Worm (Caenorhabditis elegans) whole organism, young adult: Measurements from ENCODE around the gene nhr-48.
A peak's percentile ranks its signal among the peaks of the same experiment; 100 is the strongest.

Source experiments
- B0019.2 ChIP-seq: fragments of 200-800 bp; sonication (Bioruptor generic); conservative IDR thresholded peaks from 2 replicates; pipeline ENCODE4 v1.3.6; 2022; ENCODE audit warnings: missing genetic modification reagents, missing genetic modification characterization, missing compliant biosample characterization
- B0035.1 ChIP-seq: sonication (generic microtip); optimal IDR thresholded peaks from 2 replicates; lab custom pipeline; 2016; ENCODE audit warnings: missing genetic modification characterization, mild to moderate bottlenecking, missing compliant biosample characterization, missing genotype, missing genetic modification reagents
- B0261.1 ChIP-seq: sonication (generic microtip); optimal IDR thresholded peaks from 2 replicates; lab custom pipeline; 2016; ENCODE audit warnings: mild to moderate bottlenecking, missing genetic modification characterization, moderate library complexity, missing compliant biosample characterization
- C06A6.2 ChIP-seq: fragments of 200-800 bp; sonication (Bioruptor generic); conservative IDR thresholded peaks from 2 replicates; pipeline ENCODE4 v1.3.6; 2022; ENCODE audit warnings: missing genetic modification characterization, missing compliant biosample characterization
- C17E4.6 ChIP-seq: fragments of 200-800 bp; sonication (Bioruptor generic); IDR thresholded peaks from 2 replicates; pipeline ENCODE4 v1.3.6; 2022; ENCODE audit warnings: missing genetic modification reagents, missing genetic modification characterization, missing compliant biosample characterization
- D2030.7 ChIP-seq: fragments of 200-800 bp; sonication (Bioruptor generic); IDR thresholded peaks from 2 replicates; pipeline ENCODE4 v1.3.6; 2022; ENCODE audit warnings: missing genetic modification reagents, missing genetic modification characterization, missing compliant biosample characterization
- F22D6.2 ChIP-seq: sonication (generic microtip); optimal IDR thresholded peaks from 2 replicates; lab custom pipeline; 2016; ENCODE audit warnings: mild to moderate bottlenecking, missing genetic modification characterization, missing compliant biosample characterization
- F39B2.1 ChIP-seq: fragments of 200-800 bp; sonication (Bioruptor generic); IDR thresholded peaks from 2 replicates; pipeline ENCODE4 v1.3.6; 2022; ENCODE audit warnings: missing genetic modification reagents, missing genetic modification characterization, missing compliant biosample characterization
- F49E8.2 ChIP-seq: sonication (generic microtip); optimal IDR thresholded peaks from 3 replicates; lab custom pipeline; 2017; ENCODE audit warnings: missing genetic modification characterization, mild to moderate bottlenecking, missing compliant biosample characterization, antibody characterized with exemption, moderate library complexity; ENCODE audit not compliant: insufficient read depth
- F57A8.1 ChIP-seq: fragments of 200-800 bp; sonication (Bioruptor generic); optimal IDR thresholded peaks from 2 replicates; lab custom pipeline; 2018; ENCODE audit warnings: mild to moderate bottlenecking, missing genetic modification characterization, moderate library complexity, missing compliant biosample characterization
- K11D2.4 ChIP-seq: fragments of 200-800 bp; sonication (Bioruptor generic); IDR thresholded peaks from 2 replicates; pipeline ENCODE4 v1.3.6; 2022; ENCODE audit warnings: missing genetic modification reagents, missing genetic modification characterization, missing compliant biosample characterization
- K12H6.12 ChIP-seq: fragments of 200-800 bp; sonication (Bioruptor generic); optimal IDR thresholded peaks from 2 replicates; lab custom pipeline; 2018; ENCODE audit warnings: mild to moderate bottlenecking, missing genetic modification characterization, missing compliant biosample characterization
- Y53F4B.3 ChIP-seq: fragments of 200-800 bp; sonication (Bioruptor generic); IDR thresholded peaks from 2 replicates; pipeline ENCODE4 v1.3.6; 2022; ENCODE audit warnings: missing genetic modification reagents, missing genetic modification characterization, missing compliant biosample characterization
- Y67H2A.10 ChIP-seq: fragments of 200-800 bp; sonication (Bioruptor generic); conservative IDR thresholded peaks from 2 replicates; pipeline ENCODE4 v1.3.6; 2022; ENCODE audit warnings: missing genetic modification reagents, missing genetic modification characterization, missing compliant biosample characterization
- Y95B8A.8 ChIP-seq: fragments of 200-800 bp; sonication (Bioruptor generic); IDR thresholded peaks from 2 replicates; pipeline ENCODE4 v1.3.6; 2022; ENCODE audit warnings: missing genetic modification reagents, missing genetic modification characterization, missing compliant biosample characterization
- ZK185.1 ChIP-seq: sonication (generic microtip); optimal IDR thresholded peaks from 2 replicates; lab custom pipeline; 2016; ENCODE audit warnings: mild to moderate bottlenecking, missing genetic modification characterization, missing compliant biosample characterization; ENCODE audit not compliant: poor library complexity, severe bottlenecking
- akir-1 ChIP-seq: fragments of 200-800 bp; sonication (Bioruptor generic); optimal IDR thresholded peaks from 2 replicates; lab custom pipeline; 2018; ENCODE audit warnings: mild to moderate bottlenecking, missing genetic modification characterization, moderate library complexity, missing compliant biosample characterization
- aptf-2 ChIP-seq: fragments of 200-800 bp; sonication (Bioruptor generic); conservative IDR thresholded peaks from 2 replicates; pipeline ENCODE4 v1.3.6; 2022; ENCODE audit warnings: missing genetic modification reagents, missing genetic modification characterization, missing compliant biosample characterization
- atf-7 ChIP-seq: sonication (generic microtip); optimal IDR thresholded peaks from 2 replicates; lab custom pipeline; 2017; ENCODE audit warnings: mild to moderate bottlenecking, missing genetic modification characterization, missing compliant biosample characterization
- athp-1 ChIP-seq: sonication (generic microtip); optimal IDR thresholded peaks from 2 replicates; lab custom pipeline; 2017; ENCODE audit warnings: mild to moderate bottlenecking, missing genetic modification characterization, missing compliant biosample characterization
- attf-5 ChIP-seq: fragments of 200-800 bp; sonication (Bioruptor generic); optimal IDR thresholded peaks from 2 replicates; lab custom pipeline; 2018; ENCODE audit warnings: mild to moderate bottlenecking, missing genetic modification characterization, missing compliant biosample characterization
- bed-1 ChIP-seq: fragments of 200-800 bp; sonication (Bioruptor generic); IDR thresholded peaks from 2 replicates; pipeline ENCODE4 v1.3.6; 2022; ENCODE audit warnings: missing genetic modification reagents, missing genetic modification characterization, missing compliant biosample characterization
- cebp-2 ChIP-seq: fragments of 200-800 bp; sonication (Bioruptor generic); IDR thresholded peaks from 2 replicates; pipeline ENCODE4 v1.3.6; 2022; ENCODE audit warnings: missing genetic modification characterization, missing compliant biosample characterization
- ceh-58 ChIP-seq: fragments of 200-800 bp; sonication (Bioruptor generic); IDR thresholded peaks from 2 replicates; pipeline ENCODE4 v1.3.6; 2022; ENCODE audit warnings: missing genetic modification characterization, missing compliant biosample characterization
- ceh-79 ChIP-seq: sonication (generic microtip); optimal IDR thresholded peaks from 2 replicates; lab custom pipeline; 2017; ENCODE audit warnings: mild to moderate bottlenecking, missing genetic modification characterization, missing compliant biosample characterization
- ceh-91 ChIP-seq: fragments of 200-800 bp; sonication (Bioruptor generic); IDR thresholded peaks from 2 replicates; pipeline ENCODE4 v1.3.6; 2022; ENCODE audit warnings: missing genetic modification reagents, missing genetic modification characterization, missing compliant biosample characterization
- die-1 ChIP-seq: sonication (generic microtip); optimal IDR thresholded peaks from 2 replicates; lab custom pipeline; 2016; ENCODE audit warnings: missing genotype, mild to moderate bottlenecking, missing genetic modification characterization, missing compliant biosample characterization
- dox-1 ChIP-seq: fragments of 200-800 bp; sonication (Bioruptor generic); IDR thresholded peaks from 2 replicates; pipeline ENCODE4 v1.3.6; 2022; ENCODE audit warnings: missing genetic modification reagents, missing genetic modification characterization, missing compliant biosample characterization
- dpl-1 ChIP-seq: fragments of 150-350 bp; optimal IDR thresholded peaks from 2 replicates; lab custom pipeline; 2014; ENCODE audit warnings: missing biosample characterization, missing genetic modification reagents, missing genetic modification characterization
- egrh-3 ChIP-seq: fragments of 200-800 bp; sonication (Bioruptor generic); IDR thresholded peaks from 2 replicates; pipeline ENCODE4 v1.3.6; 2022; ENCODE audit warnings: missing genetic modification reagents, missing genetic modification characterization, missing compliant biosample characterization
- ekl-4 ChIP-seq: fragments of 200-800 bp; sonication (Bioruptor generic); IDR thresholded peaks from 2 replicates; pipeline ENCODE4 v1.3.6; 2022; ENCODE audit warnings: missing genetic modification reagents, missing genetic modification characterization, missing compliant biosample characterization
- ets-4 ChIP-seq: fragments of 200-800 bp; sonication (Bioruptor generic); optimal IDR thresholded peaks from 2 replicates; lab custom pipeline; 2018; ENCODE audit warnings: mild to moderate bottlenecking, missing genetic modification characterization, missing compliant biosample characterization
- hrde-1 ChIP-seq: sonication (generic microtip); optimal IDR thresholded peaks from 2 replicates; lab custom pipeline; 2016; ENCODE audit warnings: missing genetic modification characterization, mild to moderate bottlenecking, missing compliant biosample characterization, moderate library complexity, missing genotype, missing genetic modification reagents, borderline replicate concordance
- hsf-1 ChIP-seq: fragments of 200-800 bp; sonication (Bioruptor generic); IDR thresholded peaks from 2 replicates; pipeline ENCODE4 v1.3.6; 2022; ENCODE audit warnings: missing genetic modification reagents, missing genetic modification characterization, missing compliant biosample characterization
- lag-1 ChIP-seq: fragments of 200-800 bp; sonication (Bioruptor generic); IDR thresholded peaks from 2 replicates; pipeline ENCODE4 v1.3.6; 2022; ENCODE audit warnings: missing genetic modification reagents, missing genetic modification characterization, missing compliant biosample characterization
- mcd-1 ChIP-seq: fragments of 200-800 bp; sonication (Bioruptor generic); IDR thresholded peaks from 2 replicates; pipeline ENCODE4 v1.3.6; 2022; ENCODE audit warnings: missing genetic modification reagents, missing genetic modification characterization, missing compliant biosample characterization
- nfyb-1 ChIP-seq: fragments of 200-800 bp; sonication (Bioruptor generic); IDR thresholded peaks from 2 replicates; pipeline ENCODE4 v1.3.6; 2022; ENCODE audit warnings: missing genetic modification reagents, missing genetic modification characterization, missing compliant biosample characterization
- nhr-179 ChIP-seq: sonication (generic microtip); optimal IDR thresholded peaks from 2 replicates; lab custom pipeline; 2016; ENCODE audit warnings: mild to moderate bottlenecking, missing genetic modification characterization, missing compliant biosample characterization
- rcor-1 ChIP-seq: fragments of 200-800 bp; sonication (Bioruptor generic); IDR thresholded peaks from 2 replicates; pipeline ENCODE4 v1.3.6; 2022; ENCODE audit warnings: missing genetic modification reagents, missing genetic modification characterization, missing compliant biosample characterization
- snpc-3.4 ChIP-seq: sonication (generic microtip); optimal IDR thresholded peaks from 2 replicates; lab custom pipeline; 2017; ENCODE audit warnings: missing genetic modification characterization, mild to moderate bottlenecking, missing compliant biosample characterization, antibody characterized with exemption, moderate library complexity, missing genotype, missing genetic modification reagents
- snpc-4 ChIP-seq, 5 experiments: fragments of 150-350 bp in 1 of 5; sonication (generic microtip) in 4 of 5; optimal IDR thresholded peaks; 2 replicates each; lab custom pipeline; 2014 to 2018; ENCODE audit warnings: missing genetic modification characterization in 5 of 5, missing biosample characterization in 3 of 5, antibody characterized with exemption in 2 of 5, mild to moderate bottlenecking in 2 of 5, missing compliant biosample characterization in 2 of 5, missing genotype in 2 of 5, moderate library complexity in 2 of 5, missing genetic modification reagents in 1 of 5
- tbp1 ChIP-seq: fragments of 200-800 bp; sonication (Bioruptor generic); optimal IDR thresholded peaks from 2 replicates; lab custom pipeline; 2018; ENCODE audit warnings: mild to moderate bottlenecking, missing genetic modification characterization, missing compliant biosample characterization
- tbx-9 ChIP-seq: sonication (generic microtip); optimal IDR thresholded peaks from 2 replicates; lab custom pipeline; 2016; ENCODE audit warnings: borderline replicate concordance, missing genetic modification characterization, inconsistent platforms, missing compliant biosample characterization
- unc-130 ChIP-seq: sonication (generic microtip); optimal IDR thresholded peaks from 2 replicates; lab custom pipeline; 2016; ENCODE audit warnings: missing genetic modification reagents, missing genetic modification characterization, missing compliant biosample characterization
- ztf-25 ChIP-seq: fragments of 200-800 bp; sonication (Bioruptor generic); IDR thresholded peaks from 2 replicates; pipeline ENCODE4 v1.3.6; 2022; ENCODE audit warnings: missing genetic modification reagents, missing genetic modification characterization, missing compliant biosample characterization
- ztf-6 ChIP-seq: fragments of 200-800 bp; sonication (Bioruptor generic); IDR thresholded peaks from 2 replicates; pipeline ENCODE4 v1.3.6; 2022; ENCODE audit warnings: missing genetic modification reagents, missing genetic modification characterization, missing compliant biosample characterization

Gene nhr-48

ce11 chrX:15747814-15748213 is 39.8 kb downstream of the nhr-48 start (continued):
- TF ChIP-seq cebp-2 (GFP tag; lab: Robert Waterston, UW) (no peak), unc-130 (GFP tag; lab: Kevin White, UChicago) (no peak), ceh-91 (GFP tag; lab: Robert Waterston, UW) (no peak), Y67H2A.10 (GFP tag; lab: Robert Waterston, UW) (no peak), B0019.2 (GFP tag; lab: Robert Waterston, UW) (no peak), ZK185.1 (peak; percentile 56), Y95B8A.8 (GFP tag; lab: Robert Waterston, UW) (no peak), K12H6.12 (tag; lab: Kevin White, UChicago) (no peak), atf-7 (no peak), snpc-4 (GFP tag; optimal IDR thresholded peaks at IDR 0.05; lab: Kevin White, UChicago) (no peak), snpc-4 (tag; optimal IDR thresholded peaks at IDR 0.05; lab: Kevin White, UChicago) (peak in 2 of 4 experiments; percentile 11 to 54), attf-5 (GFP tag; lab: Kevin White, UChicago) (no peak), F57A8.1 (no peak), D2030.7 (peak; percentile 36; the same call in 1 of the 2 replicates), rcor-1 (GFP tag; lab: Robert Waterston, UW) (0 out of 2 replicates have a peak, but pooled peaks have one; percentile 34), C17E4.6 (GFP tag; lab: Robert Waterston, UW) (no peak), hrde-1 (tag; lab: Kevin White, UChicago) (no peak), athp-1 (tag; lab: Kevin White, UChicago) (no peak), B0261.1 (tag; lab: Kevin White, UChicago) (peak; percentile 60), F22D6.2 (tag; lab: Kevin White, UChicago) (no peak), nhr-179 (no peak)

ce11 chrX:15751245-15751644 is 43.2 kb downstream of the nhr-48 start:
- peak; percentile 41; the same call in 1 of the 2 replicates for TF ChIP-seq nfyb-1 (GFP tag; lab: Robert Waterston, UW)
- no peak for TF ChIP-seq mcd-1 (GFP tag; lab: Robert Waterston, UW)
- TF ChIP-seq akir-1, result no peak
- TF ChIP-seq atf-7, result no peak
- no peak for TF ChIP-seq bed-1 (GFP tag; lab: Robert Waterston, UW)
- TF ChIP-seq ekl-4 (GFP tag; lab: Robert Waterston, UW), result 0 out of 2 replicates have a peak, but pooled peaks have one; percentile 17
- TF ChIP-seq tbp1, result peak; percentile 85
- TF ChIP-seq ztf-25 (GFP tag; lab: Robert Waterston, UW), result 0 out of 2 replicates have a peak, but pooled peaks have one; percentile 8
- no peak for TF ChIP-seq snpc-3.4 (tag; lab: Kevin White, UChicago)
- peak; percentile 59; the same call in 1 of the 2 replicates for TF ChIP-seq dox-1 (GFP tag; lab: Robert Waterston, UW)
- TF ChIP-seq F22D6.2 (tag; lab: Kevin White, UChicago), result no peak
- TF ChIP-seq ztf-6 (GFP tag; lab: Robert Waterston, UW), result no peak
- no peak for TF ChIP-seq hsf-1
- TF ChIP-seq lag-1, result no peak
- no peak for TF ChIP-seq Y53F4B.3 (GFP tag; lab: Robert Waterston, UW)
- TF ChIP-seq F39B2.1, result 0 out of 2 replicates have a peak, but pooled peaks have one; percentile 20
- no peak for TF ChIP-seq dpl-1 (GFP tag; lab: Kevin White, UChicago)
- TF ChIP-seq cebp-2 (GFP tag; lab: Robert Waterston, UW), result no peak
- peak; percentile 44 for TF ChIP-seq die-1 (tag; lab: Kevin White, UChicago)
- TF ChIP-seq ceh-58 (GFP tag; lab: Robert Waterston, UW), result no peak
- TF ChIP-seq aptf-2 (GFP tag; lab: Robert Waterston, UW), result no peak
- no peak for TF ChIP-seq B0019.2 (GFP tag; lab: Robert Waterston, UW)
- no peak for TF ChIP-seq egrh-3 (GFP tag; lab: Robert Waterston, UW)
- TF ChIP-seq B0035.1, result no peak
- no peak for TF ChIP-seq Y67H2A.10 (GFP tag; lab: Robert Waterston, UW)
- TF ChIP-seq unc-130 (GFP tag; lab: Kevin White, UChicago), result no peak
- no peak for TF ChIP-seq F49E8.2 (tag; lab: Kevin White, UChicago)
- no peak for TF ChIP-seq tbx-9 (tag; lab: Kevin White, UChicago)
- no peak for TF ChIP-seq K11D2.4 (GFP tag; lab: Robert Waterston, UW)
- TF ChIP-seq ets-4 (GFP tag; lab: Kevin White, UChicago), result no peak
- no peak for TF ChIP-seq ceh-79 (tag; lab: Kevin White, UChicago)
- TF ChIP-seq C06A6.2 (GFP tag; lab: Robert Waterston, UW), result no peak
